Fruit fly (Drosophila melanogaster) whole organism, pupa: ENCODE results near the gene CG13038.

Experiments
- CG10348 ChIP-seq: fragments of 200-800 bp; sonication (Bioruptor generic); IDR thresholded peaks from 2 replicates; pipeline ENCODE4 v1.3.6; 2022; ENCODE audit warnings: missing biosample characterization, missing genetic modification characterization
- CG12605 ChIP-seq: fragments of 200-800 bp; sonication (Bioruptor generic); IDR thresholded peaks from 2 replicates; pipeline ENCODE4 v1.3.6; 2022; ENCODE audit warnings: missing biosample characterization, missing genetic modification characterization
- CG13204 ChIP-seq: fragments of 200-800 bp; sonication (Bioruptor generic); optimal IDR thresholded peaks from 2 replicates; lab custom pipeline; 2018; ENCODE audit warnings: missing biosample characterization, mild to moderate bottlenecking, missing genetic modification characterization, moderate library complexity
- CG14655 ChIP-seq: fragments of 200-800 bp; sonication (Bioruptor generic); optimal IDR thresholded peaks from 3 replicates; lab custom pipeline; 2017; ENCODE audit warnings: mild to moderate bottlenecking, missing biosample characterization, missing genetic modification reagents, missing genetic modification characterization
- CG15710 ChIP-seq: fragments of 200-800 bp; sonication (Bioruptor generic); optimal IDR thresholded peaks from 2 replicates; lab custom pipeline; 2018; ENCODE audit warnings: missing biosample characterization, mild to moderate bottlenecking, missing genetic modification characterization, moderate library complexity
- CG17806 ChIP-seq: fragments of 200-800 bp; sonication (Bioruptor generic); optimal IDR thresholded peaks from 2 replicates; lab custom pipeline; 2018; ENCODE audit warnings: missing biosample characterization, mild to moderate bottlenecking, missing genetic modification characterization, moderate library complexity
- CG32121 ChIP-seq: fragments of 200-800 bp; sonication (Bioruptor generic); IDR thresholded peaks from 2 replicates; pipeline ENCODE4 v1.3.6; 2022; ENCODE audit warnings: missing biosample characterization, missing genetic modification characterization
- CG34367 ChIP-seq: fragments of 200-800 bp; sonication (Bioruptor generic); optimal IDR thresholded peaks from 2 replicates; lab custom pipeline; 2018; ENCODE audit warnings: missing biosample characterization, mild to moderate bottlenecking, missing genetic modification characterization
- CG4496 ChIP-seq: fragments of 200-800 bp; sonication (Bioruptor generic); IDR thresholded peaks from 3 replicates; pipeline ENCODE4 v1.3.6; 2022; ENCODE audit warnings: missing biosample characterization, missing genetic modification characterization
- CG8159 ChIP-seq: fragments of 200-800 bp; sonication (Bioruptor generic); optimal IDR thresholded peaks from 3 replicates; lab custom pipeline; 2018; ENCODE audit warnings: missing biosample characterization, mild to moderate bottlenecking, missing genetic modification characterization, moderate library complexity
- CG8301 ChIP-seq: fragments of 200-800 bp; sonication (Bioruptor generic); optimal IDR thresholded peaks from 2 replicates; lab custom pipeline; 2018; ENCODE audit warnings: missing biosample characterization, mild to moderate bottlenecking, missing genetic modification characterization
- CG9948 ChIP-seq: fragments of 200-800 bp; sonication (Bioruptor generic); optimal IDR thresholded peaks from 2 replicates; lab custom pipeline; 2018; ENCODE audit warnings: missing biosample characterization, mild to moderate bottlenecking, missing genetic modification characterization, moderate library complexity
- D1 ChIP-seq: fragments of 200-800 bp; sonication (Bioruptor generic); optimal IDR thresholded peaks from 2 replicates; lab custom pipeline; 2018; ENCODE audit warnings: missing biosample characterization, mild to moderate bottlenecking, missing genetic modification characterization, moderate library complexity
- EcR ChIP-seq: fragments of 200-800 bp; sonication (Bioruptor generic); optimal IDR thresholded peaks from 3 replicates; lab custom pipeline; 2019; ENCODE audit warnings: missing biosample characterization, missing genetic modification characterization, mild to moderate bottlenecking, moderate library complexity, missing genetic modification reagents
- Ets98B ChIP-seq: fragments of 200-800 bp; sonication (Bioruptor generic); IDR thresholded peaks from 2 replicates; pipeline ENCODE4 v1.3.6; 2022; ENCODE audit warnings: missing biosample characterization, missing genetic modification characterization
- Pif1A ChIP-seq: fragments of 200-800 bp; sonication (Bioruptor generic); optimal IDR thresholded peaks from 3 replicates; lab custom pipeline; 2016; ENCODE audit warnings: missing biosample characterization, missing genetic modification characterization
- Pif1B ChIP-seq: fragments of 200-800 bp; sonication (Bioruptor generic); optimal IDR thresholded peaks from 3 replicates; lab custom pipeline; 2016; ENCODE audit warnings: missing biosample characterization, missing genetic modification characterization
- Snoo ChIP-seq: fragments of 200-800 bp; sonication (Bioruptor generic); optimal IDR thresholded peaks from 3 replicates; lab custom pipeline; 2017; ENCODE audit warnings: missing biosample characterization, mild to moderate bottlenecking, missing genetic modification characterization, inconsistent platforms
- fd96Ca ChIP-seq: fragments of 200-800 bp; sonication (Bioruptor generic); IDR thresholded peaks from 3 replicates; pipeline ENCODE4 v1.3.6; 2022; ENCODE audit warnings: missing biosample characterization, missing genetic modification characterization
- gl ChIP-seq: fragments of 200-800 bp; sonication (Bioruptor generic); optimal IDR thresholded peaks from 2 replicates; lab custom pipeline; 2018; ENCODE audit warnings: missing biosample characterization, mild to moderate bottlenecking, missing genetic modification characterization
- rn ChIP-seq: fragments of 200-800 bp; sonication (Bioruptor generic); IDR thresholded peaks from 2 replicates; pipeline ENCODE4 v1.3.6; 2022; ENCODE audit warnings: missing biosample characterization, missing genetic modification characterization

Gene CG13038

dm6 chr3L:16330740-16331139, 3.0 kb upstream of the CG13038 start, which contains the start of gene CG33060:
TSS of gene CG33060 (plus strand) at chr3L:16331040.
- no peak for TF ChIP-seq Ets98B
- TF ChIP-seq gl, result no peak
- no peak for TF ChIP-seq Pif1A
- no peak for TF ChIP-seq CG13204 (GFP tag; lab: Kevin White, UChicago)
- TF ChIP-seq CG9948, result no peak
- TF ChIP-seq D1 (tag; lab: Kevin White, UChicago), result no peak
- TF ChIP-seq CG8301 (tag; lab: Kevin White, UChicago), result no peak
- no peak for TF ChIP-seq Snoo (tag; lab: Kevin White, UChicago)
- no peak for TF ChIP-seq rn (GFP tag; lab: Robert Waterston, UW)
- no peak for TF ChIP-seq CG4496 (GFP tag; lab: Robert Waterston, UW)
- TF ChIP-seq CG17806, result no peak
- TF ChIP-seq, all 21 proteins: peak for 0

DNA sequence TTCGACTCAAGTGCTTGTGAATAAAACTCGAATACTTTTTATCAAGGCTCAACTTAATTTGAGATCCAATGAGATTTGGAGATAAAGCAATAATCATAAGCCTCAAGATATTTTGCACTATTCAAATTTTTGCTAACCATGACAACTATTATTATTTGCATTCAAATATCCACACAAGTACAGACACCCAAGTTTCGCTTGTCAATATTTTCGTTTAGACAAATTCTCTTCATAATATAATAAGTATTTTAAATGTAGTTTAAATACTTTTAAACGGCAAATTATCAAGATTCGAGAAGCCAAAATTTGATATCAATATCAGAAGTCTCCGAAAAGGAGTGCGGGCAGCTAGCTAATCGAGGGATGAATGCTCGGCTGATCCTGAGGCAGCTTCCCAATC, 1.8 kb upstream of the CG13038 start, which contains the start of gene CG33061:
TSS of gene CG33061 (plus strand) at position 301 of the 400 bp plus-strand sequence.
- TF ChIP-seq CG12605 (GFP tag; lab: Robert Waterston, UW) (no peak), CG34367 (tag; lab: Kevin White, UChicago) (no peak), EcR (GFP tag; lab: Kevin White, UChicago) (no peak), Snoo (tag; lab: Kevin White, UChicago) (no peak), gl (no peak), Pif1A (no peak), CG8301 (tag; lab: Kevin White, UChicago) (no peak), CG14655 (no peak), CG15710 (tag; lab: Kevin White, UChicago) (no peak)
- TF ChIP-seq, all 21 proteins: peak for 0

DNA sequence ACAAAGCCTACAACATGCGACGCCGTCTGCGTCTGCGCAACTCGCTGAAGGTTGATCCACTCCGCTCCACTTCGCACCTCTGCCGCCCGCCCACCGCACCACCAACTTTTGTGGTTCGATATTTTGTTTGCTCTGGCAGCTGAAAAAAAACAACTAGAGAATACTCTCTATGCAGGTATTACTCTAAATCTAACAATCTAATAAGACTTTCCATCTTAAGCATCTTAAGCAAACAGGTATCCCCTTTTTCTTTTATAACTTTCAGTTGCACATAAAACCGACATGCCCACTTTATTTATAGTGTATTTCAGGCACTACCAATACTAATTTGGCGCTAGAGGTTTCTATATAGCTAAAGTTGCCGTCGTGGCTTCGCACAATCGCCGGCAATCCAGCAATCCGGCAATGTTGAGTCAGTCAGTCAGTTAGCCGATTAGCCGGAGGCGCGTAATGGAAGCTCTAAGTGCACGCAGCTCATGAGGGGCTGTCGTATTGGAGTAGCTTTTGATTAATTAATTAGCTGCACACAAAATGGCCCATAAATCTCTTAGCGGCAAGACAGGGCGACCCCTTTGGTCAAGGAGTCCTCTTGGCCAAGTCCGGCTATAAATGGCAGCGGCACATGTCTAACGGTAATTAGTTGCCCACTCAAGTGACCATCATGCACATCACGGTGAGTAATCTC, 656 bp upstream of the CG13038 start, which contains the start of gene CG13058:
TSS of gene CG13058 (plus strand) at position 635 of the 685 bp plus-strand sequence.
- TF ChIP-seq CG8301 (tag; lab: Kevin White, UChicago), result peak; percentile 66
- TF ChIP-seq CG4496 (GFP tag; lab: Robert Waterston, UW), result peak; percentile 22; the same call in 1 of the 3 replicates
- no peak for TF ChIP-seq CG13204 (GFP tag; lab: Kevin White, UChicago)
- TF ChIP-seq Snoo (tag; lab: Kevin White, UChicago), result no peak
- TF ChIP-seq CG14655, result peak; percentile 68
- peak; percentile 55 for TF ChIP-seq CG9948
- TF ChIP-seq CG12605 (GFP tag; lab: Robert Waterston, UW), result no peak
- TF ChIP-seq gl, result no peak
- no peak for TF ChIP-seq Pif1B
- peak; percentile 38 for TF ChIP-seq CG17806
- TF ChIP-seq CG10348 (GFP tag; lab: Robert Waterston, UW), result peak; percentile 81
- TF ChIP-seq CG32121 (GFP tag; lab: Robert Waterston, UW), result peak; percentile 63
- peak; percentile 7 for TF ChIP-seq Pif1A
- TF ChIP-seq rn (GFP tag; lab: Robert Waterston, UW), result no peak
- TF ChIP-seq CG15710 (tag; lab: Kevin White, UChicago), result peak; percentile 69
- peak; percentile 70 for TF ChIP-seq CG8159 (tag; lab: Kevin White, UChicago)
- 0 out of 3 replicates have a peak, but pooled peaks have one; percentile 20 for TF ChIP-seq fd96Ca (GFP tag; lab: Robert Waterston, UW)
- TF ChIP-seq D1 (tag; lab: Kevin White, UChicago), result no peak
- TF ChIP-seq CG34367 (tag; lab: Kevin White, UChicago), result peak; percentile 65
- peak; percentile 23 for TF ChIP-seq Ets98B
- TF ChIP-seq EcR (GFP tag; lab: Kevin White, UChicago), result peak; percentile 1

DNA sequence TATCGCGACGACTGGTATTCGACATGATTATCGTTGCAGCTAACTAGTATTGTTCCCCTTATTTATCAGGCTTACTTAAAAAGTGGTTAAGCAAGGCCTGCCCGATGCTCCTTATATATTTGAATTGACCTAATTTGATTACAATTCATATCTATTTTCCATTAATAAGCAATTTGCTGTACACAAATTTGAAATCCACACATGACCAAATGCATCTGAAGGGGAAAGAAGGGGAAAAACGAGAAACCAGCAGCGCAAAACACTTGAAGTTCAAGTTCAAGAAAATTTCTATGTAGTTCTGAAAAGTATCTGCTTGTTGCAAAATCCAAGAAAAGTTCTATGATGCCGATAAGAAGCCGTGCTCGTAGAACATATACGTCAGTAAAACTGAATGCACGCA, 1.0 kb downstream of the CG13038 start, which contains the start of the genes CG13040 and CG13039:
TSS of gene CG13040 (minus strand) at position 101 of the 400 bp plus-strand sequence.
TSS of gene CG13039 (minus strand) at position 106 of the 400 bp plus-strand sequence.
- TF ChIP-seq rn (GFP tag; lab: Robert Waterston, UW), result no peak

dm6 chr3L:16323372-16323771, 4.3 kb downstream of the CG13038 start, which contains the start of gene CG13059:
TSS of gene CG13059 (plus strand) at chr3L:16323672.
- no peak for TF ChIP-seq Snoo (tag; lab: Kevin White, UChicago)
- TF ChIP-seq CG13204 (GFP tag; lab: Kevin White, UChicago), result no peak
- TF ChIP-seq CG8301 (tag; lab: Kevin White, UChicago), result no peak
- no peak for TF ChIP-seq CG34367 (tag; lab: Kevin White, UChicago)
- no peak for TF ChIP-seq CG17806
- no peak for TF ChIP-seq CG15710 (tag; lab: Kevin White, UChicago)
- TF ChIP-seq CG4496 (GFP tag; lab: Robert Waterston, UW), result no peak
- TF ChIP-seq Pif1A, result no peak
- TF ChIP-seq Ets98B, result no peak
- no peak for TF ChIP-seq D1 (tag; lab: Kevin White, UChicago)

DNA sequence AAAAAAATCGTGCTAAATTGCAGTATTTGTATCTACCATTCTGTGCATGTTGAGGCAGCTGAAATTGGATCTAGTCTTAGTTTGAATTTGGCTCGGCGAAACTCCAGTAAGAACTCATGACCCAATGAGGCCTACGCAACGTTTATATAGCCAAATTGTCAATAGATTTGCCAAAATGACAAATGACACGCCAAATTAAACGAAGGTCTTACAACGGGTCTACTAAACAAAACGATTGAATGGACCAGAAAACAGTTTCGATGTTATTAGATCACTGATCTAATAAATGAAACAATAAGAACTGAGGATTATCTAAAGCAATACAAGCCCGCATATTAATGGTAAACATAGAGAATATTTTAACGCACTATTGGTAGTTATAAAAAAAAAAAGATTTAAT, 6.5 kb downstream of the CG13038 start, which contains the start of gene CG42718:
TSS of gene CG42718 (minus strand) at position 101 of the 400 bp plus-strand sequence.
- no peak for TF ChIP-seq CG32121 (GFP tag; lab: Robert Waterston, UW)
- no peak for TF ChIP-seq EcR (GFP tag; lab: Kevin White, UChicago)
- no peak for TF ChIP-seq CG4496 (GFP tag; lab: Robert Waterston, UW)
- TF ChIP-seq gl, result no peak
- TF ChIP-seq rn (GFP tag; lab: Robert Waterston, UW), result no peak
- TF ChIP-seq CG9948, result no peak
- TF ChIP-seq CG17806, result no peak
- no peak for TF ChIP-seq CG14655
